Worm (Caenorhabditis elegans): ENCODE measurements around the gene nhr-141.
A peak's percentile ranks its signal among the peaks of the same experiment; 100 is the strongest.

nhr-141 gene

DNA sequence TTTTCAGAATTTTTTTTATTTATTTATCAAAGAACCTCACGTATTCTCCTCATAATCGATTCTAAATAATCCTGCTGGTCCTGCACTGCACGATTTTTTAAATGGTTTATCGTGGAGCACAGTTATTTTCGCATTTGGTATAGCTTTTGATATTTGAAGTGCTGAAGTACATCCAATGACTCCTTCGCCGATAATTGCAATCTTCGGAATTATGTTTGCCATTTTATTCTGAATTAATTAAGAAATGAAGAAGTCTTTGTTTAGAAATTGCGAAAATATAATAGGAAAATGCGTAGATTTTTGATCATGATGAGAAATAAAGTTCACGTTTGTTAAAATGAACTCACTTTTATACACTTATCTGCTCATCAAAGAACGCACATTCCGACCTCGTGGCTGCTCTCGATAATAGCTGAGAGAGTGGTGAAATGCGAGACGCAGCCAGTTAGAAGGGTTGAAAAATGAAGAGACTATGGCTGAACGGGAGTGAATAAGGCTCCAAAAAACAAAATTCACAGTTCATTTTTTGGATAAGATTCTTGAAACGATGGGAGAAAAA lies 9.6 kb upstream of the nhr-141 start:
- TF ChIP-seq lim-6 (tag; optimal IDR thresholded peaks at IDR 0.05) (no peak), unc-55 (GFP tag; optimal IDR thresholded peaks at IDR 0.05) (peak; percentile 19)

DNA sequence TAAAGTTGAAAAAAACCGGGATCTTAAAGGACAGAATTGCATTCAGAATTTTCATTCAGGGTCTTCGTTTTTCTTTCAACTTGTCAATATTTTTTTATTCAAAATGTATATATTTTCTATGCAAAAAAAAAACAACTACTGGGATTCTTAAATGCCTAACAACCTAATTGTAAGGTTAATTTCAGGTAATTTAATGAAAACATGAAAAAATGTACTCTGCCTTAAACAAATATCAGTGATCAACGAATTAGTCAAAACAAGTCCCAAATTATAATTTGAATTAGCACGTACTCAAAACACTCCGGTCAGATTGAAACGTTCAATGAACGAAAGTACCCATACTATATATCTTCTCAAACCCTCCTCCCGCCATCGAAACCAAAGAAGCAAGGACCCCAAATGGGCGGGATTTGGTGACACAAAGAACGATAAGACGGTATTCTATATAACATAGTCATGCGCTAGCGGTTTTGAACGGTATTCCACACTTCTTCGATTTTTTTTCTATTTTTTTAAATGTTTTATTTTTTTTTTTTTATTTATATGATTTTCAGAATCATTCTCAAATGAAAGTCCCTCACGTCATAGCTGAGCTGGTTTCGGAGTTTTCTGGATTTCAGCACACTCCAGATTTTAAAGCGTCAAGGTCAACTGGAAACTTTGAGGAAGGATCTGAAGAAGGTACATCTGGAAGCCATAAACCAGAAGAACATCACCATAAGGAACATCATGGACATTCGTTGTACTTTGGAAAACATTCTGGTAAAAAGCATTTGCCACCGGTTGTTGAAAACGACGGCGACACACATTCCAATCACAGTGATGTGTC lies 8.9 kb upstream of the nhr-141 start, which contains the start of the genes ddo-2 and F25E5.8:
ddo-2 (minus strand) TSS at position 330 of the 829 bp plus-strand sequence.
F25E5.8 (plus strand) TSS at position 555 of the 829 bp plus-strand sequence.
- TF ChIP-seq ceh-9 (tag; optimal IDR thresholded peaks at IDR 0.05), result no peak
- no peak for TF ChIP-seq hlh-6 (tag; optimal IDR thresholded peaks at IDR 0.05)
- no peak for TF ChIP-seq C08G9.2 (tag; optimal IDR thresholded peaks at IDR 0.05)
- no peak for TF ChIP-seq gmeb-2 (tag; optimal IDR thresholded peaks at IDR 0.05)
- TF ChIP-seq ets-4 (tag; optimal IDR thresholded peaks at IDR 0.05), result no peak
- TF ChIP-seq eyg-1 (tag; optimal IDR thresholded peaks at IDR 0.05), result no peak
- TF ChIP-seq hlh-8 (tag; optimal IDR thresholded peaks at IDR 0.05), result no peak
- TF ChIP-seq ceh-31 (tag; optimal IDR thresholded peaks at IDR 0.05), result no peak
- TF ChIP-seq pat-9 (tag; optimal IDR thresholded peaks at IDR 0.05), result no peak
- no peak for TF ChIP-seq ttx-3 (tag; optimal IDR thresholded peaks at IDR 0.05)
- TF ChIP-seq K02D7.2 (tag; optimal IDR thresholded peaks at IDR 0.05), result no peak
- TF ChIP-seq mec-3 (tag; optimal IDR thresholded peaks at IDR 0.05; ENCODE audit: borderline replicate concordance), result no peak
- no peak for TF ChIP-seq ceh-48 (tag; optimal IDR thresholded peaks at IDR 0.05)
- TF ChIP-seq pqm-1 (tag; optimal IDR thresholded peaks at IDR 0.05), result no peak
- no peak for TF ChIP-seq lim-6 (tag; optimal IDR thresholded peaks at IDR 0.05)
- no peak for TF ChIP-seq tbx-7 (tag; optimal IDR thresholded peaks at IDR 0.05)

DNA sequence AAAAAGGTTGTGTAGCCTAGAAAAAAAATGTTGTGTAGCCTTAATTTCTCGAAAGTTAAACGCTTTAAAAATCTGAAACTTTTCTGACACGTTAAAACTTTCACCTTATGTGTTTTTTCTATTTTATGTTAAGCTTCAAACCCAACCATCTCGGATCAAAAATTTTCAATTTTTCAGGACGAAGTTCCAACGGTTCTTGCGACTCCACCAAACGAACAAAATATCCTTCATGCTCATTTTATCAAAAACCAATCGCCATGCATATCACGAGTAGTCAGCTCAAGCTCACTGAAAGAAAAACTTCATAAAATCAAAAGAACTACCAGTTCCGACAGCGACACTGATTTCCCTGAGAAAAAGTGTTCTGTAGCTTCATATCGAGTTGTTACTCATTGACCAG lies 8.0 kb upstream of the nhr-141 start:
- TF ChIP-seq lim-6 (tag; optimal IDR thresholded peaks at IDR 0.05), result no peak
- no peak for TF ChIP-seq Y22D7AL.16 (tag; optimal IDR thresholded peaks at IDR 0.05)
- TF ChIP-seq unc-42 (tag; optimal IDR thresholded peaks at IDR 0.05), result no peak
- no peak for TF ChIP-seq mec-3 (tag; optimal IDR thresholded peaks at IDR 0.05; ENCODE audit: borderline replicate concordance)
- TF ChIP-seq ahr-1 (tag; optimal IDR thresholded peaks at IDR 0.05), result no peak

DNA sequence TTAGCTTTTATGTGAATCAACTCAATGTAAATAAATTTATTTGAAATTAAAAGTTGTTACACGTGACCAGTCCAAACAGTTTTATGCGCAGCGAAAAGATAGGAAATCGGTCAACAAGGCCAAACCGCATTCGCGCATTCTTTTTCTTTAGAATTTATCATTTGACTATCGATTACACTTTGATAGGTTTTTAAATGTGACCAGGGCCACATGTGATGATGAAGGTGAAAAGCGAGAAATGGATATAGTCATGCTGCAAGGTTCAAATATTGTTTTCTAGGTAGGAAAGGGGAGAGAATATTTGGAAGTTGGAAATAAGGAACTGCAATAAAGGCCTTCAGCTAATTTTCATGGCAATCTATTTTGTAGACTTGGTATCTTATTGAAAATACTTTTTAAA lies 7.5 kb upstream of the nhr-141 start:
- TF ChIP-seq ceh-34 (tag; optimal IDR thresholded peaks at IDR 0.05) (no peak), hlh-15 (tag; optimal IDR thresholded peaks at IDR 0.05) (no peak), dmd-4 (tag; optimal IDR thresholded peaks at IDR 0.05; ENCODE audit: borderline replicate concordance) (no peak), pha-4 (tag; optimal IDR thresholded peaks at IDR 0.05) (no peak), elt-2 (tag; optimal IDR thresholded peaks at IDR 0.05) (no peak), ceh-2 (tag; optimal IDR thresholded peaks at IDR 0.05) (no peak), unc-42 (tag; optimal IDR thresholded peaks at IDR 0.05) (no peak), pax-1 (tag; optimal IDR thresholded peaks at IDR 0.05) (no peak), unc-55 (GFP tag; optimal IDR thresholded peaks at IDR 0.05) (no peak)

DNA sequence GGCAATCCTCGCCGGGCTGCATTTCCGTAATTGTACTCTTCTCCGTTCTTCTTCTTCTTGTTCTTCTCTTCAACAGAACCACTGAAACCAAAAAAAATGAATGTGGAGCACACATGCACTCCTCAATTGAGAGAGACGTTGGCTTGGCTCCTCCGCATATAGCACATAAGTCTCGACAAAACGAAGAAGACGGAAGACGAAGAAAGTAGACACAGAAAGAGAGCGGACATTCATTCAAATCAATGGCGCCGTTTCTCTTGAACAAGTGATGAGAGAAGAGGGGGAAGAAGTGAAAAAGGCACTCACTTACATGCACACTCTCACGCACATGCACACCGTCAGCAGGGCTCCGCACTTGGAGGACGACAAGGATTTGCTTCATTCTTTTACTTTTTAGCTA lies 6.9 kb upstream of the nhr-141 start, which contains the start of gene F25E5.9:
F25E5.9 (minus strand) TSS at position 382 of the 400 bp plus-strand sequence.
- TF ChIP-seq ceh-19 (GFP tag; optimal IDR thresholded peaks at IDR 0.05) (no peak), hlh-6 (tag; optimal IDR thresholded peaks at IDR 0.05) (no peak), K09A11.1 (tag; optimal IDR thresholded peaks at IDR 0.05; ENCODE audit: insufficient read depth) (no peak), dmd-4 (tag; optimal IDR thresholded peaks at IDR 0.05; ENCODE audit: borderline replicate concordance) (no peak), fkh-6 (tag; optimal IDR thresholded peaks at IDR 0.05) (no peak), hlh-8 (tag; optimal IDR thresholded peaks at IDR 0.05) (no peak), ceh-9 (tag; optimal IDR thresholded peaks at IDR 0.05) (no peak)

DNA sequence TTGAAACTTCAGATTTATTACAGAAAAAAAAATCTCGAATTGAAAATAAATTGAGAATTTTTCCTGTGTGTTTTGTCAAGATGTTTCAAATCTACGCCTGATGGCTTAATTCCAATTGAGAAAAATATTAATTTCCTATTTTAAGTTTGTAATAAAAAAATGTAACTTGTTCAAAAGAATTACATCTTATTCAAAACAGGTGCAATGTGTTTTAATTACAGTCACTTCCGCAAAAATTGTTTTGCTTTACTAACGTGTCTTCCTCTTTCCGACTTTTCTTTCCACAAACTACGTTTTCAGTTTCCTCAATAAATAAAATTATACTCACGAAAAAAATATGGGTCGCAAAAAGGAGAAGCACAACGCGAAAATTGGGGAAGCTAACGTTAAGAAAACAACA lies 6.5 kb upstream of the nhr-141 start, which contains the start of gene F25E5.16:
F25E5.16 (plus strand) TSS at position 301 of the 400 bp plus-strand sequence.
- no peak for TF ChIP-seq lim-6 (tag; optimal IDR thresholded peaks at IDR 0.05)
- no peak for TF ChIP-seq fax-1 (tag; optimal IDR thresholded peaks at IDR 0.05)
- TF ChIP-seq ceh-9 (tag; optimal IDR thresholded peaks at IDR 0.05), result no peak
- TF ChIP-seq T23F11.4 (GFP tag; optimal IDR thresholded peaks at IDR 0.05), result no peak
- TF ChIP-seq unc-3 (GFP tag; conservative IDR thresholded peaks at IDR 0.05), result no peak
- no peak for TF ChIP-seq unc-3 (tag; optimal IDR thresholded peaks at IDR 0.05)
- TF ChIP-seq sox-2 (GFP tag; IDR thresholded peaks at IDR 0.05), result no peak
- no peak for TF ChIP-seq ceh-6 (GFP tag; optimal IDR thresholded peaks at IDR 0.05)
- TF ChIP-seq pha-2 (tag; optimal IDR thresholded peaks at IDR 0.05), result no peak
- no peak for TF ChIP-seq ceh-45 (GFP tag; IDR thresholded peaks at IDR 0.05)
- TF ChIP-seq madf-2 (tag; optimal IDR thresholded peaks at IDR 0.05), result no peak
- TF ChIP-seq dmd-4 (tag; optimal IDR thresholded peaks at IDR 0.05; ENCODE audit: borderline replicate concordance), result no peak
- no peak for TF ChIP-seq gmeb-2 (tag; optimal IDR thresholded peaks at IDR 0.05)
- TF ChIP-seq ceh-18 (tag; optimal IDR thresholded peaks at IDR 0.05), result no peak
- no peak for TF ChIP-seq syd-9 (tag; optimal IDR thresholded peaks at IDR 0.05)
